Fruit fly (Drosophila melanogaster) whole organism: Measurements from ENCODE around the gene FoxP.

Experiments
- CG8478 ChIP-seq: fragments of >200 bp; optimal IDR thresholded peaks from 2 replicates; lab custom pipeline; 2018; ENCODE audit warnings: inconsistent platforms
- Dll ChIP-seq: fragments of >200 bp; optimal IDR thresholded peaks from 2 replicates; lab custom pipeline; 2017
- EcR ChIP-seq, 2 experiments: fragments of >200 bp; optimal IDR thresholded peaks; 2 replicates each; lab custom pipeline; 2017; ENCODE audit warnings: missing biosample characterization in 2 of 2, missing genetic modification characterization in 2 of 2, missing genetic modification reagents in 2 of 2
- pan ChIP-seq: fragments of >200 bp; optimal IDR thresholded peaks from 2 replicates; lab custom pipeline; 2017
- psq ChIP-seq: fragments of >200 bp; optimal IDR thresholded peaks from 2 replicates; lab custom pipeline; 2017
- usp ChIP-seq: fragments of >200 bp; optimal IDR thresholded peaks from 2 replicates; lab custom pipeline; 2017; ENCODE audit warnings: missing biosample characterization, missing genetic modification characterization, mixed read lengths

DNA sequence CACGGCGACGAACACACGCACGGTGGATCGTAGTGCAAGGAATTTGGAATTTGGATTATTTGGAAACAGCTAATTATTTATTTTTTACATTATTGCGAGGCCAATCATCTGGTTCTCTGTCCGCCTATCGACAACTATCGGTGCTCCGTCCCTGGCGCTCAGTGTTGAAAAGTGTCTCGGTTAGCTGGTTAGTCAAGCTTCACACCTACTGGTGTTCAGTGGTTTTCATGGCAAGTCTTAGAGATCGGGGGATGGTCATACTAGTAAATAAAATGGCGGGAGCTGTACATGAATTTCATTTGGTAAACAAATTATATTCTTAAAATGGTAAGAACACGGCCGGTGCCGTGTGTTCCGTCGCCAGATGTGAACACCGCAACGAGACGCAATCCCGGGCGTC, 19.8 kb downstream of the FoxP start, which contains the start of the genes trbd and dmt:
- no peak for TF ChIP-seq usp (GFP tag; lab: Kevin White, UChicago)
- no peak for TF ChIP-seq EcR (GFP tag; optimal IDR thresholded peaks at IDR 0.05; lab: Kevin White, UChicago)
- TF ChIP-seq Dll (lab: Kevin White, UChicago): no peak
- no peak for TF ChIP-seq CG8478 (lab: Kevin White, UChicago)
- no peak for TF ChIP-seq pan (lab: Kevin White, UChicago)
- TF ChIP-seq psq (lab: Kevin White, UChicago): no peak
